Fruit fly (Drosophila melanogaster): ENCODE data around the gene CG14137.
"Not testable (repeated sequence)": the region's sequence is repeated elsewhere in the genome, so short reads cannot be mapped to it uniquely, and the experiment has no call there.

- TF ChIP-seq Snoo (tag; optimal IDR thresholded peaks at IDR 0.05); CG12605 (GFP tag; IDR thresholded peaks at IDR 0.05); gl (tag; optimal IDR thresholded peaks at IDR 0.05); CG4496 (GFP tag; IDR thresholded peaks at IDR 0.05); fd96Ca (GFP tag; IDR thresholded peaks at IDR 0.05); CG9948 (tag; optimal IDR thresholded peaks at IDR 0.05); Ets98B (GFP tag; IDR thresholded peaks at IDR 0.05); CG10348 (GFP tag; IDR thresholded peaks at IDR 0.05); Pif1A (GFP tag; optimal IDR thresholded peaks at IDR 0.05); CG34367 (tag; optimal IDR thresholded peaks at IDR 0.05); CG8159 (tag; optimal IDR thresholded peaks at IDR 0.05); rn (GFP tag; IDR thresholded peaks at IDR 0.05); CG14655 (GFP tag; optimal IDR thresholded peaks at IDR 0.05): not testable (repeated sequence)
Measured at dm6 chr3L:11589395-11589794, 10.5 kb downstream of the CG14137 start, which contains the start of gene CG7377.
